Worm (Caenorhabditis elegans) whole organism, L4 larva: ENCODE measurements around the gene scl-15.

Source experiments
- lsy-2 ChIP-seq, 2 experiments: fragments of 150-350 bp in 1 of 2; sonication (generic microtip) in 1 of 2; optimal IDR thresholded peaks; 2 replicates each; lab custom pipeline; 2014 to 2017; ENCODE audit warnings: missing biosample characterization in 2 of 2, missing genetic modification characterization in 2 of 2
- snpc-4 ChIP-seq: fragments of 150-350 bp; optimal IDR thresholded peaks from 2 replicates; lab custom pipeline; 2014; ENCODE audit warnings: missing biosample characterization, missing genetic modification characterization

ce11 chrII:3237038-3237521 is 47.4 kb downstream of the scl-15 start, which contains the start of the genes srz-67 and C17F4.11:
- no peak for TF ChIP-seq snpc-4 (tag; lab: Kevin White, UChicago)
- no peak for TF ChIP-seq lsy-2 (tag; optimal IDR thresholded peaks at IDR 0.05; lab: Kevin White, UChicago)
